Worm (Caenorhabditis elegans) whole organism, L1 larva: ENCODE results near the gene hot-4.

Experiments used
- C34B4.2 ChIP-seq: sonication (generic microtip); optimal IDR thresholded peaks from 2 replicates; lab custom pipeline; 2017; ENCODE audit warnings: mild to moderate bottlenecking, missing genetic modification characterization, missing compliant biosample characterization
- aha-1 ChIP-seq: fragments of 150-350 bp; optimal IDR thresholded peaks from 2 replicates; lab custom pipeline; 2014; ENCODE audit warnings: missing biosample characterization, missing genetic modification characterization
- alr-1 ChIP-seq: fragments of 200-800 bp; sonication (Bioruptor generic); optimal IDR thresholded peaks from 2 replicates; lab custom pipeline; 2018; ENCODE audit warnings: borderline replicate concordance, mild to moderate bottlenecking, missing genetic modification characterization, missing compliant biosample characterization
- aly-2 ChIP-seq: fragments of 150-350 bp; optimal IDR thresholded peaks from 2 replicates; lab custom pipeline; 2014; ENCODE audit warnings: missing biosample characterization, missing genetic modification characterization
- blmp-1 ChIP-seq: fragments of 150-350 bp; optimal IDR thresholded peaks from 2 replicates; lab custom pipeline; 2014; ENCODE audit warnings: missing biosample characterization, missing genetic modification characterization
- ceh-63 ChIP-seq: fragments of 200-800 bp; sonication (Bioruptor generic); optimal IDR thresholded peaks from 2 replicates; lab custom pipeline; 2018; ENCODE audit warnings: mild to moderate bottlenecking, missing genetic modification characterization, missing compliant biosample characterization
- ceh-82 ChIP-seq, 3 experiments: fragments of 150-350 bp in 1 of 3; sonication (generic microtip) in 2 of 3; optimal IDR thresholded peaks; 2 replicates each; lab custom pipeline; 2014 to 2017; ENCODE audit warnings: missing biosample characterization in 3 of 3, missing genetic modification characterization in 3 of 3
- ceh-88 ChIP-seq: fragments of 200-800 bp; sonication (Bioruptor generic); IDR thresholded peaks from 2 replicates; pipeline ENCODE4 v1.3.6; 2022; ENCODE audit warnings: missing genetic modification characterization, missing compliant biosample characterization
- dpl-1 ChIP-seq, 3 experiments: fragments of 150-350 bp in 2 of 3; sonication (generic microtip) in 1 of 3; optimal IDR thresholded peaks; 2 replicates each; lab custom pipeline; 2014 to 2017; ENCODE audit warnings: missing biosample characterization in 3 of 3, missing genetic modification characterization in 3 of 3, missing genetic modification reagents in 3 of 3
- efl-1 ChIP-seq, 4 experiments: fragments of 150-350 bp; optimal IDR thresholded peaks in 3 of 4; peaks in 1 of 4; 1 replicate in 1 of 4; 2 replicates in 3 of 4; lab custom pipeline; 2014; ENCODE audit warnings: missing biosample characterization in 2 of 4, missing genetic modification characterization in 2 of 4, missing genetic modification reagents in 2 of 4
- egl-13 ChIP-seq: sonication (generic microtip); optimal IDR thresholded peaks from 2 replicates; lab custom pipeline; 2016; ENCODE audit warnings: missing genotype, missing genetic modification reagents, missing genetic modification characterization, missing compliant biosample characterization
- egl-27 ChIP-seq, 2 experiments: fragments of 150-350 bp in 1 of 2; sonication (generic microtip); optimal IDR thresholded peaks; 3 replicates each; lab custom pipeline; 2017 to 2018; ENCODE audit warnings: missing biosample characterization in 2 of 2, missing genetic modification characterization in 2 of 2, missing genetic modification reagents in 2 of 2
- ets-5 ChIP-seq: fragments of 200-800 bp; sonication (Bioruptor generic); IDR thresholded peaks from 2 replicates; pipeline ENCODE4 v1.3.6; 2022; ENCODE audit warnings: missing genetic modification characterization, missing compliant biosample characterization
- fos-1 ChIP-seq: fragments of 150-350 bp; optimal IDR thresholded peaks from 2 replicates; lab custom pipeline; 2014; ENCODE audit warnings: missing biosample characterization, missing genetic modification characterization
- grh-1 ChIP-seq: fragments of 200-800 bp; sonication (Bioruptor generic); IDR thresholded peaks from 2 replicates; pipeline ENCODE4 v1.3.6; 2022; ENCODE audit warnings: missing genetic modification reagents, missing genetic modification characterization, missing compliant biosample characterization
- hpl-2 ChIP-seq: fragments of 150-350 bp; optimal IDR thresholded peaks from 2 replicates; lab custom pipeline; 2014; ENCODE audit warnings: missing biosample characterization, missing genetic modification reagents, missing genetic modification characterization
- isw-1 ChIP-seq: fragments of 200-800 bp; sonication (Bioruptor generic); IDR thresholded peaks from 2 replicates; pipeline ENCODE4 v1.3.6; 2022; ENCODE audit warnings: missing genetic modification characterization, missing compliant biosample characterization
- lin-13 ChIP-seq: fragments of 150-350 bp; optimal IDR thresholded peaks from 2 replicates; lab custom pipeline; 2014; ENCODE audit warnings: missing biosample characterization, missing genetic modification reagents, missing genetic modification characterization
- lin-39 ChIP-seq: fragments of 150-350 bp; optimal IDR thresholded peaks from 2 replicates; lab custom pipeline; 2014; ENCODE audit warnings: missing biosample characterization, missing genetic modification reagents, missing genetic modification characterization
- lir-3 ChIP-seq: sonication (generic microtip); optimal IDR thresholded peaks from 2 replicates; lab custom pipeline; 2016; ENCODE audit warnings: mild to moderate bottlenecking, missing genetic modification characterization, moderate library complexity, missing compliant biosample characterization; ENCODE audit not compliant: poor library complexity
- mab-9 ChIP-seq: fragments of 200-800 bp; sonication (Bioruptor generic); IDR thresholded peaks from 2 replicates; pipeline ENCODE4 v1.3.6; 2022; ENCODE audit warnings: missing genetic modification reagents, missing genetic modification characterization, missing compliant biosample characterization
- mef-2 ChIP-seq: fragments of 150-350 bp; optimal IDR thresholded peaks from 2 replicates; lab custom pipeline; 2014; ENCODE audit warnings: missing biosample characterization, missing genetic modification characterization
- nhr-12 ChIP-seq: sonication (generic microtip); optimal IDR thresholded peaks from 2 replicates; lab custom pipeline; 2017; ENCODE audit warnings: missing biosample characterization, missing genetic modification characterization
- nhr-20 ChIP-seq: sonication (generic microtip); optimal IDR thresholded peaks from 2 replicates; lab custom pipeline; 2016; ENCODE audit warnings: mild to moderate bottlenecking, missing genetic modification characterization, missing compliant biosample characterization
- nhr-237 ChIP-seq: fragments of 150-350 bp; optimal IDR thresholded peaks from 2 replicates; lab custom pipeline; 2014; ENCODE audit warnings: missing biosample characterization, missing genetic modification characterization
- nhr-76 ChIP-seq: sonication (generic microtip); optimal IDR thresholded peaks from 2 replicates; lab custom pipeline; 2017; ENCODE audit warnings: missing biosample characterization, missing genetic modification characterization
- nhr-90 ChIP-seq: sonication (generic microtip); optimal IDR thresholded peaks from 2 replicates; lab custom pipeline; 2016; ENCODE audit warnings: mild to moderate bottlenecking, missing genetic modification characterization, missing compliant biosample characterization; ENCODE audit not compliant: poor library complexity
- pag-3 ChIP-seq: sonication (generic microtip); optimal IDR thresholded peaks from 2 replicates; lab custom pipeline; 2017; ENCODE audit warnings: missing genetic modification characterization, mild to moderate bottlenecking, missing compliant biosample characterization, antibody characterized with exemption, borderline replicate concordance; ENCODE audit not compliant: insufficient read depth
- pax-3 ChIP-seq: fragments of 200-800 bp; sonication (Bioruptor generic); optimal IDR thresholded peaks from 2 replicates; lab custom pipeline; 2018; ENCODE audit warnings: mild to moderate bottlenecking, missing genetic modification characterization, moderate library complexity, missing compliant biosample characterization
- pqm-1 ChIP-seq: sonication (generic microtip); optimal IDR thresholded peaks from 3 replicates; lab custom pipeline; 2017; ENCODE audit warnings: missing biosample characterization, missing genetic modification characterization
- sup-37 ChIP-seq: fragments of 200-800 bp; sonication (Bioruptor generic); optimal IDR thresholded peaks from 2 replicates; lab custom pipeline; 2018; ENCODE audit warnings: mild to moderate bottlenecking, missing genetic modification characterization, missing compliant biosample characterization
- unc-130 ChIP-seq: fragments of 150-350 bp; optimal IDR thresholded peaks from 2 replicates; lab custom pipeline; 2017; ENCODE audit warnings: missing biosample characterization, missing genetic modification characterization, inconsistent platforms
- unc-62 ChIP-seq: fragments of 150-350 bp; optimal IDR thresholded peaks from 2 replicates; lab custom pipeline; 2014; ENCODE audit warnings: missing biosample characterization, missing genetic modification reagents, missing genetic modification characterization
- unc-86 ChIP-seq: sonication (generic microtip); optimal IDR thresholded peaks from 2 replicates; lab custom pipeline; 2016; ENCODE audit warnings: missing genetic modification characterization, missing compliant biosample characterization
- unc-98 ChIP-seq: fragments of 200-800 bp; sonication (Bioruptor generic); IDR thresholded peaks from 2 replicates; pipeline ENCODE4 v1.3.6; 2022; ENCODE audit warnings: missing genetic modification characterization, missing compliant biosample characterization
- vab-15 ChIP-seq: sonication (generic microtip); optimal IDR thresholded peaks from 2 replicates; lab custom pipeline; 2017; ENCODE audit warnings: missing genotype, mild to moderate bottlenecking, missing genetic modification characterization, missing compliant biosample characterization
- zip-4 ChIP-seq: fragments of 200-800 bp; sonication (Bioruptor generic); optimal IDR thresholded peaks from 2 replicates; lab custom pipeline; 2018; ENCODE audit warnings: mild to moderate bottlenecking, missing genetic modification characterization, moderate library complexity, missing compliant biosample characterization

hot-4 gene

DNA sequence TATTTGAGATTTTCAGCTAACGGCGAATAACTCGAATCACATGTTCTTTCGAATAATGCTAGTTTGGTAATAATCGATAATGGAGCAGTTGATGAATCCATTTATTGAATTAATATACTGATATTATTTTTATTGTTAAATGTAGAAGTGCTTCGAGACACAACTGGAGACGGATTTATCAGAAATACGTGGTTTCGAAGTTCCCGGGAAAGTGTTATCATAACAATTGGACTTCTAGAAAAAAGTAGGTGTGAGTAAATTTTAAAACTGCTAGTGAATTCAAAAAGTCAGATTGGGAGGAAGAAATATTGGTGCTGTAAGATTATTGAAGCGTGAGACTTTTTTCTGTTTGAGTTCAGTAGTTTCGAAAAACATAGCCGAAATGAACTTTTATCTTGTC is 42.9 kb downstream of the hot-4 start, which contains the start of gene srg-2:
Gene srg-2 (minus strand): TSS at position 101 of the 400 bp plus-strand sequence.
- TF ChIP-seq mef-2 (tag; lab: Kevin White, UChicago) (no peak), unc-98 (GFP tag; lab: Robert Waterston, UW) (no peak), vab-15 (tag; lab: Kevin White, UChicago) (no peak), unc-86 (tag; lab: Kevin White, UChicago) (no peak), unc-130 (tag; lab: Kevin White, UChicago) (no peak), lin-13 (no peak), grh-1 (GFP tag; lab: Robert Waterston, UW) (no peak), dpl-1 (GFP tag; optimal IDR thresholded peaks at IDR 0.05; lab: Kevin White, UChicago) (no peak), nhr-20 (tag; lab: Kevin White, UChicago) (no peak), nhr-76 (no peak), sup-37 (GFP tag; lab: Kevin White, UChicago) (no peak), aha-1 (no peak), pag-3 (tag; lab: Kevin White, UChicago) (no peak), nhr-237 (no peak), pax-3 (tag; lab: Kevin White, UChicago) (no peak), ceh-63 (GFP tag; lab: Kevin White, UChicago) (no peak), nhr-12 (tag; lab: Kevin White, UChicago) (no peak)

DNA sequence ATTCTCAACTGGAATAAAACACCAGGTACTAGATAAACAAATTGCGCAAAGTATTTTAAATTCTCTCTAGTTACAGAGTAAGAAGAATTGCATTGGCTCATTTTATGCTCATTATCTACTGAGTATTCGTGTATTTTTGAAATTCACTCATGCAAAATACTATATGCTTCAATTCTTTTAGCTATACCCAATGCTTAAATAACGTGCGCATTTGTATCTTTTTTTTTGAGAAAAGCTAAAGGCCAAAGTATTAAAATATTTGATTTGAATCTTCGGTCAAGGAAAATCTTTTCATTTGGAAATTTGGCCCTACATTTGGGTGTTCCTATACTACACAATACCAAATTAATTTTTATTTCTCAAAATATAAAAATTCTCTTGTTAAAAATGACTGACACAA is 44.8 kb downstream of the hot-4 start, which contains the start of gene srg-4:
Gene srg-4 (minus strand): TSS at position 101 of the 400 bp plus-strand sequence.
- TF ChIP-seq egl-13 (tag; lab: Kevin White, UChicago) (no peak), egl-27 (tag; optimal IDR thresholded peaks at IDR 0.05; lab: Kevin White, UChicago) (no peak), aly-2 (no peak), zip-4 (no peak), unc-62 (GFP tag; lab: Kevin White, UChicago) (no peak), ceh-88 (GFP tag; lab: Robert Waterston, UW) (no peak)
- TF ChIP-seq, all 84 proteins: peak for 0

DNA sequence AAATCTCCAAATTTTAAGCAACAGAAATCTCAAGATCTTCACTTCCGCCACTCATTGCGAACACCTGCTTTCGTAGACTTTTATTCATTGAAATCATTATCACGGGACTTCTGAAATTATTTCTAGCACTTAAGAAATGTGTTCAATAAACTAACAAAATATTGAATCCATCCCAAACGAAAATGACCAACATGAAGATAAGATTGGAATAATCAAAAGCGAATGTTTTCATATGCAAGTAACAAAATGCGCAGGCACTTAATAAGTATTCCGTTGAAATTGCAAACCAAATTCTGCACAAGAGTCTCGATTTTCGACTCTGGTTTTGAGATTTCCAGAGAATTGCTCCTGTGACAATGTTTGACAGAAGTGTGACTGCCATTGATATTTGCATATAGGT is 47.2 kb downstream of the hot-4 start, which contains the start of gene srg-5:
Gene srg-5 (minus strand): TSS at position 101 of the 400 bp plus-strand sequence.
- TF ChIP-seq hpl-2 (GFP tag; lab: Kevin White, UChicago) (no peak), fos-1 (tag; lab: Kevin White, UChicago) (no peak)

DNA sequence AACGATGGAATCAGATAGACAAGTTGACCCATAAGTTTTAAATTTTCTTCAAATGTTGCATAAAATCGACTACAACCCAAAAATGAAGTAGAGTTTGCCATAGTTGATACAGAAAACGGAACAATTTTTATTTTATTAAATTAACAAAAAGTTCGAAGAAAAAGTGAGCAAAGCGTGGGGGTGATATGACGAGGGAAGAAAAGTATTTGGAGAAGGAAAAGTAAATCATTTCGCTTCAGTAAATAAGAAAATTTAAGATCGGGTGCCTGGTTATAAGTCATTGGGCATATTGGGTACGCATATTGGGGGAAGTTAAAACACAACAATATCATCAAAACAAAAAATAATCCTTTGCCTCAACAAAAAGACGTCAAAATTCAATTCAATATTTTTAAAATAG is 48.7 kb downstream of the hot-4 start, which contains the start of gene srg-6:
Gene srg-6 (minus strand): TSS at position 101 of the 400 bp plus-strand sequence.
- TF ChIP-seq nhr-90 (tag; lab: Kevin White, UChicago) = no peak
- no peak for TF ChIP-seq blmp-1 (tag; lab: Kevin White, UChicago)
- TF ChIP-seq isw-1 (GFP tag; lab: Robert Waterston, UW) = no peak
- no peak for TF ChIP-seq lin-39 (tag; lab: Kevin White, UChicago)
- TF ChIP-seq alr-1 (tag; lab: Kevin White, UChicago) = no peak
- TF ChIP-seq sup-37 (GFP tag; lab: Kevin White, UChicago) = no peak
- TF ChIP-seq vab-15 (tag; lab: Kevin White, UChicago) = no peak
- no peak for TF ChIP-seq efl-1 (optimal IDR thresholded peaks at IDR 0.05; lab: Kevin White, UChicago)
- TF ChIP-seq efl-1 (GFP tag; optimal IDR thresholded peaks at IDR 0.05 in 1 of 2; lab: Kevin White, UChicago) = no peak
- TF ChIP-seq ets-5 (GFP tag; lab: Robert Waterston, UW) = no peak
- TF ChIP-seq, all 84 proteins: peak for 0

DNA sequence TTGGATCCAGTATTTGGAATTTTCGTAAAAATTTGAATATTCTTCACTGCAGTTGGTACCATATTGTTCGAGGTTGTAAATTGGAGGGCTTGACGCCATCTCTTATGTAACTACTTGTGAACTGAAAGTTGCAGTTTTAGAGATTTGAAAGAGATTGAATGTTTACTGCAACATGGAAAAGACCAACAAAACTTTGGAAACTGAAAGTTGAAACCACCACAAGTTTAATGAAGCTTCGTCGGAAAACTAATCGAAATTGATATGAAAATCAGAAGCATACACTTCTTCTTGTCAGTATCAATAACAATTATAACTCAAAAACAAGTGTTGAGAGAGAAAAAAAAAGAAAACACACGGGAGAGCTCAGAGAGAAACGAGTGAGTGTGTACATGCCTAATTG is 50.8 kb downstream of the hot-4 start, which contains the start of gene srg-7:
Gene srg-7 (minus strand): TSS at position 101 of the 400 bp plus-strand sequence.
- no peak for TF ChIP-seq ceh-88 (GFP tag; lab: Robert Waterston, UW)
- no peak for TF ChIP-seq ceh-82 (tag; optimal IDR thresholded peaks at IDR 0.05; lab: Kevin White, UChicago)
- no peak for TF ChIP-seq pqm-1 (tag; lab: Kevin White, UChicago)
- TF ChIP-seq aly-2 = no peak
- no peak for TF ChIP-seq C34B4.2
- TF ChIP-seq ets-5 (GFP tag; lab: Robert Waterston, UW) = no peak
- no peak for TF ChIP-seq lir-3 (tag; lab: Kevin White, UChicago)
- no peak for TF ChIP-seq mab-9 (GFP tag; lab: Robert Waterston, UW)
